Worm (Caenorhabditis elegans): ENCODE results near the gene T05A10.6.

The T05A10.6 gene

ce11 chrX:10766123-10766622 is 28.4 kb downstream of the T05A10.6 start:
- TF ChIP-seq flt-1 (GFP tag; IDR thresholded peaks at IDR 0.05) = 0 out of 2 replicates have a peak, but pooled peaks have one; percentile 6
- no peak for TF ChIP-seq pes-1 (GFP tag; IDR thresholded peaks at IDR 0.05)
- TF ChIP-seq tbx-37 (GFP tag; conservative IDR thresholded peaks at IDR 0.05) = no peak
- peak; percentile 28 for TF ChIP-seq ceh-13 (GFP tag; optimal IDR thresholded peaks at IDR 0.05)
- TF ChIP-seq ets-7 (tag; optimal IDR thresholded peaks at IDR 0.05) = peak; percentile 22
- peak; percentile 88 for TF ChIP-seq hmg-4 (GFP tag; optimal IDR thresholded peaks at IDR 0.05)
- peak; percentile 52 for TF ChIP-seq B0310.2 (tag; optimal IDR thresholded peaks at IDR 0.05)
- peak; percentile 3 for TF ChIP-seq hnd-1 (tag; optimal IDR thresholded peaks at IDR 0.05)
- TF ChIP-seq F13C5.2 (tag; optimal IDR thresholded peaks at IDR 0.05) = peak; percentile 82
- TF ChIP-seq aly-1 (tag; optimal IDR thresholded peaks at IDR 0.05) = peak; percentile 46

- TF ChIP-seq F13C5.2 (tag; optimal IDR thresholded peaks at IDR 0.05) (no peak), B0310.2 (tag; optimal IDR thresholded peaks at IDR 0.05) (no peak), aly-1 (tag; optimal IDR thresholded peaks at IDR 0.05) (no peak), sea-1 (GFP tag; conservative IDR thresholded peaks at IDR 0.05) (no peak), scrt-1 (GFP tag; IDR thresholded peaks at IDR 0.05) (no peak), tra-4 (tag; optimal IDR thresholded peaks at IDR 0.05) (no peak), hnd-1 (tag; optimal IDR thresholded peaks at IDR 0.05) (no peak), ets-7 (tag; optimal IDR thresholded peaks at IDR 0.05) (no peak), ceh-13 (GFP tag; optimal IDR thresholded peaks at IDR 0.05) (no peak), ceh-36 (tag; optimal IDR thresholded peaks at IDR 0.05) (no peak), tbx-37 (GFP tag; conservative IDR thresholded peaks at IDR 0.05) (no peak), ama-1 (optimal IDR thresholded peaks at IDR 0.05) (no peak), flt-1 (GFP tag; IDR thresholded peaks at IDR 0.05) (no peak), pes-1 (GFP tag; IDR thresholded peaks at IDR 0.05) (no peak), tbx-11 (GFP tag; IDR thresholded peaks at IDR 0.05) (no peak)
These were observed 31.2 kb downstream of the T05A10.6 start for ce11 chrX:10763383-10763782.

- TF ChIP-seq tbx-11 (GFP tag; IDR thresholded peaks at IDR 0.05) (no peak), F13C5.2 (tag; optimal IDR thresholded peaks at IDR 0.05) (no peak), ceh-13 (GFP tag; optimal IDR thresholded peaks at IDR 0.05) (no peak), hmbx-1 (tag; optimal IDR thresholded peaks at IDR 0.05) (no peak), B0310.2 (tag; optimal IDR thresholded peaks at IDR 0.05) (no peak), tra-4 (tag; optimal IDR thresholded peaks at IDR 0.05) (no peak), flt-1 (GFP tag; IDR thresholded peaks at IDR 0.05) (no peak), pes-1 (GFP tag; IDR thresholded peaks at IDR 0.05) (no peak)
These were observed 33.6 kb downstream of the T05A10.6 start for ce11 chrX:10760958-10761357.

- TF ChIP-seq hmbx-1 (tag; optimal IDR thresholded peaks at IDR 0.05) = no peak
These were observed 36.1 kb downstream of the T05A10.6 start for ce11 chrX:10758453-10758852.

ce11 chrX:10757608-10758007 is 36.9 kb downstream of the T05A10.6 start, which contains the start of gene R07A4.4:
TSS of gene R07A4.4 (minus strand) at chrX:10757708.
- no peak for TF ChIP-seq ceh-36 (tag; optimal IDR thresholded peaks at IDR 0.05)
- TF ChIP-seq hmg-4 (GFP tag; optimal IDR thresholded peaks at IDR 0.05) = no peak
- no peak for TF ChIP-seq scrt-1 (GFP tag; IDR thresholded peaks at IDR 0.05)
- no peak for TF ChIP-seq pes-1 (GFP tag; IDR thresholded peaks at IDR 0.05)
- no peak for TF ChIP-seq B0310.2 (tag; optimal IDR thresholded peaks at IDR 0.05)
- TF ChIP-seq hmbx-1 (tag; optimal IDR thresholded peaks at IDR 0.05) = no peak
- TF ChIP-seq ama-1 (optimal IDR thresholded peaks at IDR 0.05) = no peak
- TF ChIP-seq flt-1 (GFP tag; IDR thresholded peaks at IDR 0.05) = no peak
- no peak for TF ChIP-seq tbx-37 (GFP tag; conservative IDR thresholded peaks at IDR 0.05)

- TF ChIP-seq aly-1 (tag; optimal IDR thresholded peaks at IDR 0.05) (no peak), hmg-4 (GFP tag; optimal IDR thresholded peaks at IDR 0.05) (no peak), hmbx-1 (tag; optimal IDR thresholded peaks at IDR 0.05) (no peak)
These were observed 38.4 kb downstream of the T05A10.6 start for ce11 chrX:10756185-10756584.

- TF ChIP-seq tra-4 (tag; optimal IDR thresholded peaks at IDR 0.05) (no peak), ceh-36 (tag; optimal IDR thresholded peaks at IDR 0.05) (no peak), hmg-4 (GFP tag; optimal IDR thresholded peaks at IDR 0.05) (no peak), ets-7 (tag; optimal IDR thresholded peaks at IDR 0.05) (no peak), tbx-37 (GFP tag; conservative IDR thresholded peaks at IDR 0.05) (no peak), ceh-13 (GFP tag; optimal IDR thresholded peaks at IDR 0.05) (no peak), B0310.2 (tag; optimal IDR thresholded peaks at IDR 0.05) (no peak), pes-1 (GFP tag; IDR thresholded peaks at IDR 0.05) (no peak), sea-1 (GFP tag; conservative IDR thresholded peaks at IDR 0.05) (no peak)
These were observed 40.0 kb downstream of the T05A10.6 start for ce11 chrX:10754532-10754931.

ce11 chrX:10753403-10753802 is 41.1 kb downstream of the T05A10.6 start, which contains the start of gene R07A4.3:
TSS of gene R07A4.3 (plus strand) at chrX:10753703.
- no peak for TF ChIP-seq pes-1 (GFP tag; IDR thresholded peaks at IDR 0.05)
- no peak for TF ChIP-seq B0310.2 (tag; optimal IDR thresholded peaks at IDR 0.05)
- no peak for TF ChIP-seq ceh-36 (tag; optimal IDR thresholded peaks at IDR 0.05)
- no peak for TF ChIP-seq F13C5.2 (tag; optimal IDR thresholded peaks at IDR 0.05)
- no peak for TF ChIP-seq ceh-13 (GFP tag; optimal IDR thresholded peaks at IDR 0.05)
- no peak for TF ChIP-seq flt-1 (GFP tag; IDR thresholded peaks at IDR 0.05)
- TF ChIP-seq ama-1 (optimal IDR thresholded peaks at IDR 0.05) = no peak
- TF ChIP-seq scrt-1 (GFP tag; IDR thresholded peaks at IDR 0.05) = no peak
- TF ChIP-seq sea-1 (GFP tag; conservative IDR thresholded peaks at IDR 0.05) = no peak
- TF ChIP-seq tbx-11 (GFP tag; IDR thresholded peaks at IDR 0.05) = no peak
- TF ChIP-seq hnd-1 (tag; optimal IDR thresholded peaks at IDR 0.05) = no peak
- TF ChIP-seq tbx-37 (GFP tag; conservative IDR thresholded peaks at IDR 0.05) = no peak
- no peak for TF ChIP-seq hmg-4 (GFP tag; optimal IDR thresholded peaks at IDR 0.05)
- TF ChIP-seq hmbx-1 (tag; optimal IDR thresholded peaks at IDR 0.05) = no peak
- no peak for TF ChIP-seq tra-4 (tag; optimal IDR thresholded peaks at IDR 0.05)
- TF ChIP-seq aly-1 (tag; optimal IDR thresholded peaks at IDR 0.05) = no peak
- no peak for TF ChIP-seq ets-7 (tag; optimal IDR thresholded peaks at IDR 0.05)

Data from whole organism, early embryonic.